Worm (Caenorhabditis elegans): ENCODE measurements around the gene srw-140.

ce11 chrV:5204127-5204526 lies 38.6 kb downstream of the srw-140 start, which contains the start of gene ttc-37:
- TF ChIP-seq eyg-1 (tag; optimal IDR thresholded peaks at IDR 0.05), result no peak
- no peak for TF ChIP-seq gmeb-2 (tag; optimal IDR thresholded peaks at IDR 0.05)
- TF ChIP-seq elt-2 (tag; optimal IDR thresholded peaks at IDR 0.05), result no peak
